Worm (Caenorhabditis elegans) whole organism, L4/young adult: Measurements from ENCODE around the gene ceh-63.

Source experiments
- W03F9.2 ChIP-seq: fragments of 150-350 bp; optimal IDR thresholded peaks from 2 replicates; lab custom pipeline; 2014; ENCODE audit warnings: missing biosample characterization, missing genetic modification characterization
- dao-5 ChIP-seq: sonication (generic microtip); optimal IDR thresholded peaks from 2 replicates; lab custom pipeline; 2016; ENCODE audit warnings: missing genotype, missing genetic modification characterization, moderate library complexity, missing compliant biosample characterization
- him-1 ChIP-seq: sonication (generic microtip); optimal IDR thresholded peaks from 2 replicates; lab custom pipeline; 2016; ENCODE audit warnings: missing genotype, missing genetic modification reagents, missing genetic modification characterization, missing compliant biosample characterization

- no peak for TF ChIP-seq W03F9.2 (tag; lab: Kevin White, UChicago)
- no peak for TF ChIP-seq him-1 (tag; lab: Kevin White, UChicago)
- no peak for TF ChIP-seq dao-5
Observed at ce11 chrX:3671998-3672397, 1.9 kb downstream of the ceh-63 start, which contains the start of gene C02F12.5.
